Fruit fly (Drosophila melanogaster): ENCODE results near the gene CheB93a.

DNA sequence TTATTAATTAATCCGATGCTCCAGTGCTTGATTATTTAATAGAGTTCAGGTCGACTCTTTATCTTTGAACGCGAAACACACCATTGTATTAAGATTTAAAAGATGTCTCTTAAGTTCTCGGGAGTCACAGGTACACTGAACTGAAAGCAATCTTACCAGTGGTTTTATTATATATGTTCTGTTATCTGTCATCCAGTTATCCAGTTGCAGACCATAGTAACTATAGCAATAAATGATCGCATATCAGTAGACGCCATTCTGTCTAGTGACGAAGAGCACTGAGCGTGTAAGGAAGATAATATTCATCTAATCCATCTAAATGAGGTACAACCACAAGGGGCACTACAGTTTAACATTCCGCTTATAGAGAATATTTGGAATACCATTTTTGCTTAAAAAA is 7.6 kb upstream of the CheB93a start, which contains the start of gene Ugt49B2:
- TF ChIP-seq pan (optimal IDR thresholded peaks at IDR 0.05), result no peak
- TF ChIP-seq psq (optimal IDR thresholded peaks at IDR 0.05), result no peak
- TF ChIP-seq Dll (optimal IDR thresholded peaks at IDR 0.05), result no peak
